Fruit fly (Drosophila melanogaster): Measurements from ENCODE around the gene Drsl6.

The Drsl6 gene

dm6 chr3L:3316441-3316840, 19.8 kb downstream of the Drsl6 start, which contains the start of gene Drsl5 (continued):
- TF ChIP-seq CG10267 (tag; optimal IDR thresholded peaks at IDR 0.05) (no peak), CG8924 (tag; optimal IDR thresholded peaks at IDR 0.05) (no peak), ham (GFP tag; IDR thresholded peaks at IDR 0.05) (no peak), CG7786 (GFP tag; optimal IDR thresholded peaks at IDR 0.05) (no peak), Myb (GFP tag; optimal IDR thresholded peaks at IDR 0.05) (no peak), Eip74EF (GFP tag; optimal IDR thresholded peaks at IDR 0.05) (no peak), repo (GFP tag; optimal IDR thresholded peaks at IDR 0.05) (no peak), abd-A (tag; optimal IDR thresholded peaks at IDR 0.05) (no peak), dmrt11E (tag; optimal IDR thresholded peaks at IDR 0.05) (no peak), CG11696 (GFP tag; IDR thresholded peaks at IDR 0.05) (no peak)

- TF ChIP-seq CG8281 (tag; optimal IDR thresholded peaks at IDR 0.05): no peak
- TF ChIP-seq vvl (GFP tag; IDR thresholded peaks at IDR 0.05): peak; percentile 82; the same call in 1 of the 2 replicates
- no peak for TF ChIP-seq Ssrp (tag; optimal IDR thresholded peaks at IDR 0.05)
- TF ChIP-seq Chrac-16 (GFP tag; optimal IDR thresholded peaks at IDR 0.05): no peak
- TF ChIP-seq Sry-β (GFP tag; optimal IDR thresholded peaks at IDR 0.05): peak; percentile 37
- no peak for TF ChIP-seq Nf-YA (GFP tag; IDR thresholded peaks at IDR 0.05)
- no peak for TF ChIP-seq p53 (GFP tag; optimal IDR thresholded peaks at IDR 0.05)
- peak; percentile 0 for TF ChIP-seq sens (GFP tag)
- no peak for TF ChIP-seq Elba2 (GFP tag; optimal IDR thresholded peaks at IDR 0.05)
- TF ChIP-seq CG2202 (tag; optimal IDR thresholded peaks at IDR 0.05): no peak
- no peak for TF ChIP-seq gsb (GFP tag; IDR thresholded peaks at IDR 0.05)
These were observed 20.9 kb downstream of the Drsl6 start, which contains the start of gene Drsl4 for dm6 chr3L:3315288-3315687. Drsl4 (plus strand) TSS chr3L:3315620.

- TF ChIP-seq ftz-f1 (GFP tag; optimal IDR thresholded peaks at IDR 0.05) (no peak), wdn (GFP tag; IDR thresholded peaks at IDR 0.05) (0 out of 2 replicates have a peak, but pooled peaks have one; percentile 10)
These were observed 21.5 kb downstream of the Drsl6 start, which contains the start of gene Drsl3 for dm6 chr3L:3314696-3315095. Drsl3 (plus strand) TSS chr3L:3314996.

dm6 chr3L:3314049-3314448, 22.2 kb downstream of the Drsl6 start, which contains the start of gene Drsl2:
Drsl2 (plus strand) TSS chr3L:3314349.
- TF ChIP-seq CG4820 (GFP tag; optimal IDR thresholded peaks at IDR 0.05) (no peak), CG4424 (GFP tag; optimal IDR thresholded peaks at IDR 0.05) (no peak), rib (GFP tag; IDR thresholded peaks at IDR 0.05) (no peak), Ets65A (GFP tag) (peak; percentile 4)

- TF ChIP-seq chinmo (GFP tag; IDR thresholded peaks at IDR 0.05; ENCODE audit: partially characterized antibody) (peak; percentile 86; the same call in 1 of the 4 replicates), Xbp1 (GFP tag; optimal IDR thresholded peaks at IDR 0.05) (no peak), CG12071 (GFP tag; optimal IDR thresholded peaks at IDR 0.05) (no peak), bab2 (GFP tag; optimal IDR thresholded peaks at IDR 0.05) (no peak), pb (GFP tag; optimal IDR thresholded peaks at IDR 0.05) (no peak), CG8944 (GFP tag; optimal IDR thresholded peaks at IDR 0.05) (no peak), pzg (GFP tag; optimal IDR thresholded peaks at IDR 0.05) (no peak), PHDP (tag; optimal IDR thresholded peaks at IDR 0.05) (no peak), CG13296 (GFP tag; optimal IDR thresholded peaks at IDR 0.05) (peak; percentile 24), CG2129 (GFP tag; IDR thresholded peaks at IDR 0.05; ENCODE audit: partially characterized antibody) (no peak), CG1233 (GFP tag; optimal IDR thresholded peaks at IDR 0.05) (no peak), Ada2b (GFP tag; IDR thresholded peaks at IDR 0.05) (no peak), ac (GFP tag; optimal IDR thresholded peaks at IDR 0.05) (no peak), CG14965 (GFP tag; optimal IDR thresholded peaks at IDR 0.05; ENCODE audit: borderline replicate concordance) (no peak), fd3F (GFP tag; optimal IDR thresholded peaks at IDR 0.05) (no peak), tgo (GFP tag; IDR thresholded peaks at IDR 0.05) (no peak), CG6765 (GFP tag; optimal IDR thresholded peaks at IDR 0.05) (peak; percentile 36)
These were observed 27.3 kb downstream of the Drsl6 start for dm6 chr3L:3308676-3309613.

Data from whole organism, embryonic.